Worm (Caenorhabditis elegans) whole organism, young adult: ENCODE data around the gene T07C4.3.
A peak's percentile ranks its signal among the peaks of the same experiment; 100 is the strongest.

Experiments
- F57C9.4 ChIP-seq: sonication (generic microtip); optimal IDR thresholded peaks from 2 replicates; lab custom pipeline; 2017; ENCODE audit warnings: mild to moderate bottlenecking, missing genetic modification characterization, missing compliant biosample characterization
- K11D2.4 ChIP-seq: fragments of 200-800 bp; sonication (Bioruptor generic); IDR thresholded peaks from 2 replicates; pipeline ENCODE4 v1.3.6; 2022; ENCODE audit warnings: missing genetic modification reagents, missing genetic modification characterization, missing compliant biosample characterization
- T26A5.8 ChIP-seq: sonication (generic microtip); optimal IDR thresholded peaks from 2 replicates; lab custom pipeline; 2016; ENCODE audit warnings: missing genetic modification characterization, missing compliant biosample characterization
- ZK185.1 ChIP-seq: sonication (generic microtip); optimal IDR thresholded peaks from 2 replicates; lab custom pipeline; 2016; ENCODE audit warnings: mild to moderate bottlenecking, missing genetic modification characterization, missing compliant biosample characterization; ENCODE audit not compliant: poor library complexity, severe bottlenecking
- ama-1 ChIP-seq, 3 experiments: fragments of 150-350 bp in 1 of 3; sonication (generic microtip) in 2 of 3; optimal IDR thresholded peaks; 2 replicates each; lab custom pipeline; 2014 to 2018; ENCODE audit warnings: missing biosample characterization in 2 of 3, missing genetic modification characterization in 2 of 3, missing genetic modification reagents in 2 of 3
- ets-4 ChIP-seq: fragments of 200-800 bp; sonication (Bioruptor generic); optimal IDR thresholded peaks from 2 replicates; lab custom pipeline; 2018; ENCODE audit warnings: mild to moderate bottlenecking, missing genetic modification characterization, missing compliant biosample characterization
- hsf-1 ChIP-seq: fragments of 200-800 bp; sonication (Bioruptor generic); IDR thresholded peaks from 2 replicates; pipeline ENCODE4 v1.3.6; 2022; ENCODE audit warnings: missing genetic modification reagents, missing genetic modification characterization, missing compliant biosample characterization
- mes-4 ChIP-seq: sonication (generic microtip); optimal IDR thresholded peaks from 2 replicates; lab custom pipeline; 2016; ENCODE audit warnings: missing genotype, missing genetic modification characterization, missing compliant biosample characterization
- snpc-3.4 ChIP-seq: sonication (generic microtip); optimal IDR thresholded peaks from 2 replicates; lab custom pipeline; 2017; ENCODE audit warnings: missing genetic modification characterization, mild to moderate bottlenecking, missing compliant biosample characterization, antibody characterized with exemption, moderate library complexity, missing genotype, missing genetic modification reagents
- unc-130 ChIP-seq: sonication (generic microtip); optimal IDR thresholded peaks from 2 replicates; lab custom pipeline; 2016; ENCODE audit warnings: missing genetic modification reagents, missing genetic modification characterization, missing compliant biosample characterization
- unc-62 ChIP-seq: fragments of 150-350 bp; optimal IDR thresholded peaks from 2 replicates; lab custom pipeline; 2014; ENCODE audit warnings: missing biosample characterization, missing genetic modification reagents, missing genetic modification characterization
- ztf-3 ChIP-seq: fragments of 200-800 bp; sonication (Bioruptor generic); optimal IDR thresholded peaks from 2 replicates; lab custom pipeline; 2018; ENCODE audit warnings: mild to moderate bottlenecking, missing genetic modification characterization, missing compliant biosample characterization

DNA sequence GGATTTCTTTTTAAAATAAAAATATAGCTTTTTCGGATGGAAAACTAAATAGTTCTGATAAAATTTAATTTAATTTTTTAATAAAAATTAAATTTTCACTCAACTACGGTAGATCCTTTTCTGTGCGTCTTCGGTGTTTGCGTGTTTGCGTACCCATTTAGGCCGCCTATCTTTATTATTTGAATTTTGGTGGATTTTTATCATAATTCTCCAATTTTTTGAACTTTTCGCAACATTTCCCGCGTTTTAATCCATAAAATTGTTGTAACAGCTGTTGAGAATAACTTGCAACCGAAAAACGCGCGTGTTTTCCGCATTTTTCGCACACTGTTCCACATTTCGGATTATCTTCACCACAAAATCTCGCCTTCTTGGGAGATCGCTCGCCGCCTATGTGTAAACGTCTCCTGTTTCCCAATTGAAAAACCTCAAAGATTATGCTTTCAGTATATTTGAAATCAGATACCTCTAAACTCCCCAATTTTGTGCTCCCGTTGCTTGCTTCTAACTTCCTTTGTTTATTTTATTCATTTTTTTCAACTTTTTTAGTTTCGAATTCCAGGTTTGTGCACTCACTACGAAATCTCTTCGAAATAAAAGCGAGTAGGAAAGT, at the start of gene T07C4.3:
- TF ChIP-seq ets-4 (GFP tag; lab: Kevin White, UChicago) (no peak), hsf-1 (GFP tag; lab: Robert Waterston, UW) (0 out of 2 replicates have a peak, but pooled peaks have one; percentile 27), unc-62 (no peak), ztf-3 (GFP tag; lab: Kevin White, UChicago) (no peak), T26A5.8 (tag; lab: Kevin White, UChicago) (no peak), ZK185.1 (tag; lab: Kevin White, UChicago) (no peak), ama-1 (optimal IDR thresholded peaks at IDR 0.05; lab: Kevin White, UChicago) (no peak), ama-1 (GFP tag; optimal IDR thresholded peaks at IDR 0.05; lab: Kevin White, UChicago) (no peak), mes-4 (tag; lab: Kevin White, UChicago) (no peak), K11D2.4 (no peak), unc-130 (GFP tag; lab: Kevin White, UChicago) (no peak), snpc-3.4 (tag; lab: Kevin White, UChicago) (no peak), F57C9.4 (tag; lab: Kevin White, UChicago) (no peak)
